Worm (Caenorhabditis elegans) whole organism, L1 larva: ENCODE measurements around the gene C52B9.4.

Source experiments
- aly-2 ChIP-seq: fragments of 150-350 bp; optimal IDR thresholded peaks from 2 replicates; lab custom pipeline; 2014; ENCODE audit warnings: missing biosample characterization, missing genetic modification characterization
- mab-9 ChIP-seq: fragments of 200-800 bp; sonication (Bioruptor generic); IDR thresholded peaks from 2 replicates; pipeline ENCODE4 v1.3.6; 2022; ENCODE audit warnings: missing genetic modification reagents, missing genetic modification characterization, missing compliant biosample characterization
- nhr-20 ChIP-seq: sonication (generic microtip); optimal IDR thresholded peaks from 2 replicates; lab custom pipeline; 2016; ENCODE audit warnings: mild to moderate bottlenecking, missing genetic modification characterization, missing compliant biosample characterization
- xbp-1 ChIP-seq: sonication (generic microtip); optimal IDR thresholded peaks from 2 replicates; lab custom pipeline; 2016; ENCODE audit warnings: missing genetic modification characterization, missing compliant biosample characterization

DNA sequence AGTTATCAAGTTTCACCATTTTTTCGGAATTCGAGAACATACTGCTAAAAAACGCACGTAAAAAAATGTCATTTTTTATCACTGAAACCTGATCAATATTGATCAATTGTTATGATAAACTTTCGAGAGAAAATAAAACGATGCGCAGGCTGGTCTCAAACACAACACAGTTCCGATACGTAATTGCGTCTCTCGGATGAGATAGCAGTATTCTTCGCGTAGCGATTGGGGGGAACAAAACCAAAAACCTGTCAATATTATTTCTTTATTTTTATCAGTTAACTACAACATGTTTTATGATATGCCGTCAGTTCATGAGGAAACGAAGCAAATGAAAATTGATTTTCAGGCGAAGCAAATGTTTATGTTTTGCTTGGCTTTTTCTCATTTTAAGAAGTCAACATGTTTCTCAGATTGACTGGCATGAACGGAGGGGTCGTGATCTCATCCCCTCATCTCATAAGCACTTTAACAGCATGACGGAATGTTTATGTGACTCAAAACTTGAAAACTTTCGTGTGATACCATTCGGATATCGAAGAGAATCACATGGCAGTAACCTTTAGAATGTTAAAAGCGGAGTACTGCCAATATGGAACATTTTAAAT lies 44.8 kb upstream of the C52B9.4 start:
- TF ChIP-seq xbp-1 (tag; lab: Kevin White, UChicago) (no peak), mab-9 (GFP tag; lab: Robert Waterston, UW) (no peak), aly-2 (tag; lab: Kevin White, UChicago) (no peak), nhr-20 (tag; lab: Kevin White, UChicago) (peak; percentile 31)
